Fruit fly (Drosophila melanogaster) whole organism, embryonic: Measurements from ENCODE around the gene CG9590.
A peak's percentile ranks its signal among the peaks of the same experiment; 100 is the strongest.

Experiments used
- Atf-2 ChIP-seq: fragments of 200-800 bp; sonication (Bioruptor generic); optimal IDR thresholded peaks from 2 replicates; lab custom pipeline; 2016; ENCODE audit warnings: missing biosample characterization, missing genetic modification characterization
- Awh ChIP-seq: fragments of 200-800 bp; sonication (Bioruptor generic); IDR thresholded peaks from 2 replicates; pipeline ENCODE4, ENCODE4 v1.3.6; 2022; ENCODE audit warnings: missing biosample characterization, missing genetic modification characterization
- B-H1 ChIP-seq: fragments of 200-800 bp; sonication (Bioruptor generic); IDR thresholded peaks from 3 replicates; pipeline ENCODE4 v1.3.6; 2022; ENCODE audit warnings: missing biosample characterization, missing genetic modification characterization
- CG10209 ChIP-seq: fragments of 200-800 bp; sonication (Bioruptor generic); optimal IDR thresholded peaks from 3 replicates; lab custom pipeline; 2017; ENCODE audit warnings: missing biosample characterization, mild to moderate bottlenecking, missing genetic modification characterization, missing genetic modification reagents
- CG12104 ChIP-seq: fragments of 200-800 bp; sonication (Bioruptor generic); optimal IDR thresholded peaks from 3 replicates; lab custom pipeline; 2016; ENCODE audit warnings: missing biosample characterization, missing genetic modification characterization
- CG12391 ChIP-seq: fragments of 200-800 bp; sonication (Bioruptor generic); optimal IDR thresholded peaks from 3 replicates; lab custom pipeline; 2018; ENCODE audit warnings: missing biosample characterization, mild to moderate bottlenecking, missing genetic modification characterization, moderate library complexity
- CG14667 ChIP-seq: fragments of 200-800 bp; sonication (Bioruptor generic); IDR thresholded peaks from 2 replicates; pipeline ENCODE4 v1.3.6; 2022; ENCODE audit warnings: missing biosample characterization, missing genetic modification characterization
- CG31365 ChIP-seq: fragments of 200-800 bp; sonication (Bioruptor generic); optimal IDR thresholded peaks from 2 replicates; lab custom pipeline; 2018; ENCODE audit warnings: missing biosample characterization, mild to moderate bottlenecking, missing genetic modification characterization
- CG34422 ChIP-seq: fragments of 200-800 bp; sonication (Bioruptor generic); IDR thresholded peaks from 3 replicates; pipeline ENCODE4 v1.3.6; 2022; ENCODE audit warnings: missing biosample characterization, missing genetic modification characterization
- CG4730 ChIP-seq: fragments of 200-800 bp; sonication (Bioruptor generic); IDR thresholded peaks from 2 replicates; pipeline ENCODE4 v1.3.6; 2022; ENCODE audit warnings: missing biosample characterization, missing genetic modification characterization
- CG6175 ChIP-seq: fragments of 200-800 bp; sonication (Bioruptor generic); IDR thresholded peaks from 3 replicates; pipeline ENCODE4 v1.3.6; 2022; ENCODE audit warnings: missing biosample characterization, missing genetic modification characterization
- CG6791 ChIP-seq: fragments of 200-800 bp; sonication (Bioruptor generic); IDR thresholded peaks from 3 replicates; pipeline ENCODE4 v1.3.6; 2022; ENCODE audit warnings: missing biosample characterization, missing genetic modification characterization; ENCODE audit not compliant: partially characterized antibody
- CG6813 ChIP-seq: fragments of 200-800 bp; sonication (Bioruptor generic); optimal IDR thresholded peaks from 2 replicates; lab custom pipeline; 2017; ENCODE audit warnings: missing biosample characterization, missing genetic modification characterization, mild to moderate bottlenecking, moderate library complexity, missing genetic modification reagents
- CG7556 ChIP-seq: fragments of 200-800 bp; sonication (Bioruptor generic); optimal IDR thresholded peaks from 2 replicates; lab custom pipeline; 2017; ENCODE audit warnings: missing biosample characterization, mild to moderate bottlenecking, missing genetic modification characterization
- CG9727 ChIP-seq: fragments of 200-800 bp; sonication (Bioruptor generic); optimal IDR thresholded peaks from 3 replicates; lab custom pipeline; 2017; ENCODE audit warnings: missing biosample characterization, mild to moderate bottlenecking, missing genetic modification characterization
- CoRest ChIP-seq: fragments of 200-800 bp; sonication (Bioruptor generic); optimal IDR thresholded peaks from 3 replicates; lab custom pipeline; 2018; ENCODE audit warnings: missing biosample characterization, mild to moderate bottlenecking, missing genetic modification characterization, moderate library complexity
- Deaf1 ChIP-seq: fragments of 200-800 bp; optimal IDR thresholded peaks from 3 replicates; lab custom pipeline; 2019; ENCODE audit warnings: missing biosample characterization, mild to moderate bottlenecking, missing genetic modification characterization, moderate library complexity
- Dek ChIP-seq: fragments of 200-800 bp; sonication (Bioruptor generic); optimal IDR thresholded peaks from 3 replicates; lab custom pipeline; 2019; ENCODE audit warnings: missing biosample characterization, mild to moderate bottlenecking, missing genetic modification characterization, moderate library complexity
- Dip3 ChIP-seq: fragments of 200-800 bp; sonication (Bioruptor generic); optimal IDR thresholded peaks from 3 replicates; lab custom pipeline; 2016; ENCODE audit warnings: missing biosample characterization, missing genetic modification characterization
- Dp ChIP-seq: fragments of 200-800 bp; sonication (Bioruptor generic); optimal IDR thresholded peaks from 2 replicates; lab custom pipeline; 2018; ENCODE audit warnings: missing biosample characterization, mild to moderate bottlenecking, missing genetic modification characterization, moderate library complexity
- Fer3 ChIP-seq: fragments of 200-800 bp; sonication (Bioruptor generic); optimal IDR thresholded peaks from 2 replicates; lab custom pipeline; 2018; ENCODE audit warnings: missing biosample characterization, mild to moderate bottlenecking, missing genetic modification characterization, moderate library complexity
- Gsc ChIP-seq: fragments of 200-800 bp; sonication (Bioruptor generic); IDR thresholded peaks from 2 replicates; pipeline ENCODE4 v1.3.6; 2022; ENCODE audit warnings: missing biosample characterization, missing genetic modification characterization
- HLH4C ChIP-seq: fragments of 200-800 bp; sonication (Bioruptor generic); IDR thresholded peaks from 3 replicates; pipeline ENCODE4 v1.3.6; 2022; ENCODE audit warnings: missing biosample characterization, missing genetic modification characterization; ENCODE audit not compliant: partially characterized antibody
- Hr39 ChIP-seq: fragments of >200 bp; optimal IDR thresholded peaks from 2 replicates; lab custom pipeline; 2017
- Lim3 ChIP-seq: fragments of 200-800 bp; sonication (Bioruptor generic); IDR thresholded peaks from 2 replicates; pipeline ENCODE4 v1.3.6; 2022; ENCODE audit warnings: missing biosample characterization, missing genetic modification characterization
- MBD-R2 ChIP-seq: fragments of 200-800 bp; sonication (Bioruptor generic); IDR thresholded peaks from 2 replicates; pipeline ENCODE4 v1.3.6; 2022; ENCODE audit warnings: missing biosample characterization, missing genetic modification characterization
- Nf-YC ChIP-seq: fragments of 200-800 bp; optimal IDR thresholded peaks from 3 replicates; lab custom pipeline; 2019; ENCODE audit warnings: missing biosample characterization, mild to moderate bottlenecking, missing genetic modification characterization, moderate library complexity
- Oaz ChIP-seq: fragments of 200-800 bp; sonication (Bioruptor generic); IDR thresholded peaks from 2 replicates; pipeline ENCODE4 v1.3.6; 2022; ENCODE audit warnings: missing biosample characterization, missing genetic modification characterization
- Opbp ChIP-seq: fragments of 200-800 bp; sonication (Bioruptor generic); IDR thresholded peaks from 3 replicates; pipeline ENCODE4 v1.3.6; 2022; ENCODE audit warnings: missing biosample characterization, missing genetic modification characterization; ENCODE audit not compliant: partially characterized antibody
- Ravus ChIP-seq: fragments of 200-800 bp; sonication (Bioruptor generic); IDR thresholded peaks from 2 replicates; pipeline ENCODE4 v1.3.6; 2022; ENCODE audit warnings: missing biosample characterization, missing genetic modification characterization
- Usf ChIP-seq: fragments of 200-800 bp; sonication (Bioruptor generic); optimal IDR thresholded peaks from 2 replicates; lab custom pipeline; 2017; ENCODE audit warnings: missing genotype, missing biosample characterization, missing genetic modification characterization
- ab ChIP-seq: fragments of 200-800 bp; sonication (Bioruptor generic); optimal IDR thresholded peaks from 2 replicates; lab custom pipeline; 2016; ENCODE audit warnings: missing biosample characterization, missing genetic modification characterization
- cg ChIP-seq: fragments of 200-800 bp; sonication (Bioruptor generic); optimal IDR thresholded peaks from 3 replicates; lab custom pipeline; 2019; ENCODE audit warnings: missing biosample characterization, mild to moderate bottlenecking, missing genetic modification characterization, moderate library complexity
- chn ChIP-seq: fragments of 200-800 bp; sonication (Bioruptor generic); optimal IDR thresholded peaks from 2 replicates; lab custom pipeline; 2016; ENCODE audit warnings: missing biosample characterization, missing genetic modification characterization
- danr ChIP-seq: fragments of 200-800 bp; sonication (Bioruptor generic); IDR thresholded peaks from 2 replicates; pipeline ENCODE4 v1.3.6; 2022; ENCODE audit warnings: missing biosample characterization, missing genetic modification characterization
- disco-r ChIP-seq: fragments of 200-800 bp; sonication (Bioruptor generic); optimal IDR thresholded peaks from 2 replicates; lab custom pipeline; 2016; ENCODE audit warnings: missing biosample characterization, missing genetic modification characterization
- fd96Cb ChIP-seq: fragments of 200-800 bp; sonication (Bioruptor generic); optimal IDR thresholded peaks from 2 replicates; lab custom pipeline; 2018; ENCODE audit warnings: missing biosample characterization, mild to moderate bottlenecking, missing genetic modification characterization, moderate library complexity
- ftz-f1 ChIP-seq: fragments of 200-800 bp; sonication (Bioruptor generic); optimal IDR thresholded peaks from 2 replicates; lab custom pipeline; 2016; ENCODE audit warnings: missing biosample characterization, missing genetic modification characterization
- gfzf ChIP-seq: fragments of 200-800 bp; sonication (Bioruptor generic); optimal IDR thresholded peaks from 2 replicates; lab custom pipeline; 2016; ENCODE audit warnings: missing biosample characterization, mild to moderate bottlenecking, missing genetic modification characterization, moderate library complexity
- ind ChIP-seq: fragments of 200-800 bp; sonication (Bioruptor generic); optimal IDR thresholded peaks from 3 replicates; lab custom pipeline; 2016; ENCODE audit warnings: missing biosample characterization, missing genetic modification characterization
- ken ChIP-seq: fragments of 200-800 bp; sonication (Bioruptor generic); IDR thresholded peaks from 3 replicates; pipeline ENCODE4 v1.3.6; 2022; ENCODE audit warnings: missing biosample characterization, missing genetic modification characterization
- lbe ChIP-seq: fragments of 200-800 bp; sonication (Bioruptor generic); optimal IDR thresholded peaks from 2 replicates; lab custom pipeline; 2016; ENCODE audit warnings: missing biosample characterization, mild to moderate bottlenecking, missing genetic modification characterization
- lola ChIP-seq, 3 experiments: fragments of >200 bp in 2 of 3; fragments of 200-800 bp in 1 of 3; sonication (Bioruptor generic) in 1 of 3; optimal IDR thresholded peaks; 2 replicates each; lab custom pipeline; 2017 to 2019; ENCODE audit warnings: missing biosample characterization in 3 of 3, missing genetic modification characterization in 3 of 3, mild to moderate bottlenecking in 1 of 3, moderate library complexity in 1 of 3
- nau ChIP-seq: fragments of 200-800 bp; sonication (Bioruptor generic); optimal IDR thresholded peaks from 3 replicates; lab custom pipeline; 2017; ENCODE audit warnings: missing biosample characterization, mild to moderate bottlenecking, missing genetic modification characterization, missing genetic modification reagents
- phol ChIP-seq: fragments of 200-800 bp; sonication (Bioruptor generic); optimal IDR thresholded peaks from 3 replicates; lab custom pipeline; 2018; ENCODE audit warnings: missing biosample characterization, mild to moderate bottlenecking, missing genetic modification characterization, moderate library complexity
- pum ChIP-seq: fragments of 200-800 bp; sonication (Bioruptor generic); optimal IDR thresholded peaks from 2 replicates; lab custom pipeline; 2016; ENCODE audit warnings: missing biosample characterization, missing genetic modification characterization
- sc ChIP-seq, 3 experiments: fragments of >200 bp in 2 of 3; fragments of 200-800 bp in 1 of 3; sonication (Bioruptor generic) in 1 of 3; optimal IDR thresholded peaks; 2 replicates in 2 of 3; 3 replicates in 1 of 3; lab custom pipeline; 2017; ENCODE audit warnings: mild to moderate bottlenecking in 1 of 3, missing biosample characterization in 1 of 3, missing genetic modification characterization in 1 of 3, missing genetic modification reagents in 1 of 3
- sens ChIP-seq: fragments of 200-800 bp; sonication (Bioruptor generic); peaks from one replicate; lab custom pipeline; 2016; ENCODE audit warnings: missing biosample characterization, missing genetic modification characterization
- shn ChIP-seq: fragments of 200-800 bp; sonication (Bioruptor generic); optimal IDR thresholded peaks from 3 replicates; lab custom pipeline; 2016; ENCODE audit warnings: missing biosample characterization, missing genetic modification characterization
- sug ChIP-seq: fragments of 200-800 bp; optimal IDR thresholded peaks from 2 replicates; lab custom pipeline; 2019; ENCODE audit warnings: missing biosample characterization, mild to moderate bottlenecking, missing genetic modification characterization, moderate library complexity
- tll ChIP-seq, 2 experiments: fragments of 200-800 bp in 1 of 2; fragments of >200 bp in 1 of 2; sonication (Bioruptor generic) in 1 of 2; optimal IDR thresholded peaks; 2 replicates each; lab custom pipeline; 2017 to 2019; ENCODE audit warnings: missing biosample characterization in 2 of 2, missing genetic modification characterization in 2 of 2, mild to moderate bottlenecking in 1 of 2, moderate library complexity in 1 of 2

CG9590 gene

dm6 chr3R:15816276-15816675, 29.8 kb downstream of the CG9590 start (continued):
- TF ChIP-seq ken (GFP tag; lab: Robert Waterston, UW): peak; percentile 35; the same call in 1 of the 3 replicates
- no peak for TF ChIP-seq Opbp (GFP tag; lab: Robert Waterston, UW)
- peak; percentile 37; the same call in 1 of the 2 replicates for TF ChIP-seq Awh (GFP tag; lab: Robert Waterston, UW)
- peak; percentile 7 for TF ChIP-seq phol (tag; lab: Kevin White, UChicago)
- TF ChIP-seq Hr39 (lab: Kevin White, UChicago): no peak
- peak; percentile 16; the same call in 1 of the 3 replicates for TF ChIP-seq B-H1 (GFP tag; lab: Robert Waterston, UW)
- 0 out of 2 replicates have a peak, but pooled peaks have one; percentile 39 for TF ChIP-seq CG4730
- TF ChIP-seq sug: no peak
- TF ChIP-seq CG34422: peak; percentile 52; the same call in 1 of the 3 replicates
- no peak for TF ChIP-seq disco-r
- no peak for TF ChIP-seq Gsc (GFP tag; lab: Robert Waterston, UW)
- peak; percentile 9 for TF ChIP-seq fd96Cb (tag; lab: Kevin White, UChicago)
- TF ChIP-seq lbe (GFP tag; lab: Kevin White, UChicago): no peak
- no peak for TF ChIP-seq Dip3 (GFP tag; lab: Kevin White, UChicago)
- TF ChIP-seq Ravus (GFP tag; lab: Robert Waterston, UW): no peak
- no peak for TF ChIP-seq cg (GFP tag; lab: Kevin White, UChicago)
- no peak for TF ChIP-seq CG12391
- TF ChIP-seq CoRest: no peak
- peak; percentile 17 for TF ChIP-seq ind
- TF ChIP-seq Lim3: no peak
- TF ChIP-seq CG31365: no peak
- TF ChIP-seq chn (GFP tag; lab: Kevin White, UChicago): peak; percentile 43
- no peak for TF ChIP-seq ftz-f1 (GFP tag; lab: Kevin White, UChicago)
- TF ChIP-seq shn (GFP tag; lab: Kevin White, UChicago): no peak
- no peak for TF ChIP-seq Atf-2 (GFP tag; lab: Kevin White, UChicago)
- no peak for TF ChIP-seq danr
- no peak for TF ChIP-seq pum
- no peak for TF ChIP-seq HLH4C (GFP tag; lab: Robert Waterston, UW)
- TF ChIP-seq Nf-YC (tag; lab: Kevin White, UChicago): no peak
- TF ChIP-seq sc (optimal IDR thresholded peaks at IDR 0.05; lab: Kevin White, UChicago): no peak
- no peak for TF ChIP-seq sc (GFP tag; optimal IDR thresholded peaks at IDR 0.05; lab: Kevin White, UChicago)
- TF ChIP-seq CG6813 (GFP tag; lab: Kevin White, UChicago): no peak
- no peak for TF ChIP-seq MBD-R2 (GFP tag; lab: Robert Waterston, UW)
- TF ChIP-seq CG10209 (GFP tag; lab: Kevin White, UChicago): no peak
- no peak for TF ChIP-seq Dek (tag; lab: Kevin White, UChicago)
- TF ChIP-seq CG14667 (GFP tag; lab: Robert Waterston, UW): no peak
- TF ChIP-seq CG6791 (GFP tag; lab: Robert Waterston, UW): no peak
- no peak for TF ChIP-seq Dp (GFP tag; lab: Kevin White, UChicago)
- no peak for TF ChIP-seq nau (GFP tag; lab: Kevin White, UChicago)
- no peak for TF ChIP-seq lola (GFP tag; optimal IDR thresholded peaks at IDR 0.05; lab: Kevin White, UChicago)
- no peak for TF ChIP-seq tll (GFP tag; optimal IDR thresholded peaks at IDR 0.05; lab: Kevin White, UChicago)
- no peak for TF ChIP-seq ab
- no peak for TF ChIP-seq CG7556 (GFP tag; lab: Kevin White, UChicago)
- TF ChIP-seq gfzf: no peak
- peak; percentile 60 for TF ChIP-seq sens (GFP tag; lab: Kevin White, UChicago)
- TF ChIP-seq CG6175 (GFP tag; lab: Robert Waterston, UW): no peak
- no peak for TF ChIP-seq Fer3 (tag; lab: Kevin White, UChicago)
- no peak for TF ChIP-seq CG12104
- TF ChIP-seq Deaf1 (tag; lab: Kevin White, UChicago): no peak
- TF ChIP-seq CG9727 (GFP tag; lab: Kevin White, UChicago): no peak
- TF ChIP-seq Oaz (GFP tag; lab: Robert Waterston, UW): no peak
- no peak for TF ChIP-seq Usf (GFP tag; lab: Kevin White, UChicago)
